Worm (Caenorhabditis elegans) whole organism, L4/young adult: ENCODE results near the gene nkb-2.

Experiments used
- W03F9.2 ChIP-seq: fragments of 150-350 bp; optimal IDR thresholded peaks from 2 replicates; lab custom pipeline; 2014; ENCODE audit warnings: missing biosample characterization, missing genetic modification characterization
- dao-5 ChIP-seq: sonication (generic microtip); optimal IDR thresholded peaks from 2 replicates; lab custom pipeline; 2016; ENCODE audit warnings: missing genotype, missing genetic modification characterization, moderate library complexity, missing compliant biosample characterization
- him-1 ChIP-seq: sonication (generic microtip); optimal IDR thresholded peaks from 2 replicates; lab custom pipeline; 2016; ENCODE audit warnings: missing genotype, missing genetic modification reagents, missing genetic modification characterization, missing compliant biosample characterization

nkb-2 gene

ce11 chrIV:10574471-10574870 lies 16.3 kb upstream of the nkb-2 start:
- TF ChIP-seq him-1 (tag; lab: Kevin White, UChicago): no peak
- no peak for TF ChIP-seq W03F9.2 (tag; lab: Kevin White, UChicago)
- no peak for TF ChIP-seq dao-5 (tag; lab: Kevin White, UChicago)

- TF ChIP-seq W03F9.2 (tag; lab: Kevin White, UChicago): no peak
- TF ChIP-seq dao-5 (tag; lab: Kevin White, UChicago): no peak
- no peak for TF ChIP-seq him-1 (tag; lab: Kevin White, UChicago)
Measured at ce11 chrIV:10576050-10576449, 14.7 kb upstream of the nkb-2 start, which contains the start of gene efn-2. Gene efn-2 (plus strand): TSS chrIV:10576350.

ce11 chrIV:10576624-10577023 lies 14.1 kb upstream of the nkb-2 start:
- TF ChIP-seq W03F9.2 (tag; lab: Kevin White, UChicago): no peak
- TF ChIP-seq him-1 (tag; lab: Kevin White, UChicago): no peak

- TF ChIP-seq dao-5 (tag; lab: Kevin White, UChicago): no peak
Measured at ce11 chrIV:10577600-10577999, 13.1 kb upstream of the nkb-2 start.

- TF ChIP-seq W03F9.2 (tag; lab: Kevin White, UChicago) (no peak), him-1 (tag; lab: Kevin White, UChicago) (no peak), dao-5 (tag; lab: Kevin White, UChicago) (no peak)
Measured at ce11 chrIV:10578367-10578766, 12.4 kb upstream of the nkb-2 start, which contains the start of gene lgc-43. Gene lgc-43 (plus strand): TSS chrIV:10578667.

- no peak for TF ChIP-seq him-1 (tag; lab: Kevin White, UChicago)
- no peak for TF ChIP-seq dao-5 (tag; lab: Kevin White, UChicago)
Measured at ce11 chrIV:10584237-10584636, 6.5 kb upstream of the nkb-2 start, which contains the start of gene oac-8. Gene oac-8 (plus strand): TSS chrIV:10584537.

- TF ChIP-seq W03F9.2 (tag; lab: Kevin White, UChicago) (no peak), him-1 (tag; lab: Kevin White, UChicago) (no peak), dao-5 (tag; lab: Kevin White, UChicago) (no peak)
Measured at ce11 chrIV:10589072-10589471, 1.7 kb upstream of the nkb-2 start, which contains the start of gene C43F9.4. Gene C43F9.4 (minus strand): TSS chrIV:10589172.

ce11 chrIV:10593570-10593969 lies 2.8 kb downstream of the nkb-2 start, which contains the start of gene C43F9.7:
Gene C43F9.7 (minus strand): TSS chrIV:10593670.
- no peak for TF ChIP-seq W03F9.2 (tag; lab: Kevin White, UChicago)
- TF ChIP-seq him-1 (tag; lab: Kevin White, UChicago): no peak
- TF ChIP-seq dao-5 (tag; lab: Kevin White, UChicago): no peak

- no peak for TF ChIP-seq W03F9.2 (tag; lab: Kevin White, UChicago)
Measured at ce11 chrIV:10596505-10596904, 5.8 kb downstream of the nkb-2 start, which contains the start of gene C43F9.11. Gene C43F9.11 (plus strand): TSS chrIV:10596805.

ce11 chrIV:10599983-10600382 lies 9.3 kb downstream of the nkb-2 start, which contains the start of gene R09H10.1:
Gene R09H10.1 (plus strand): TSS chrIV:10600283.
- no peak for TF ChIP-seq W03F9.2 (tag; lab: Kevin White, UChicago)
- no peak for TF ChIP-seq him-1 (tag; lab: Kevin White, UChicago)
- TF ChIP-seq dao-5 (tag; lab: Kevin White, UChicago): no peak

ce11 chrIV:10602644-10603043 lies 11.9 kb downstream of the nkb-2 start, which contains the start of gene R09H10.2:
Gene R09H10.2 (plus strand): TSS chrIV:10602944.
- TF ChIP-seq W03F9.2 (tag; lab: Kevin White, UChicago) (no peak), dao-5 (tag; lab: Kevin White, UChicago) (no peak), him-1 (tag; lab: Kevin White, UChicago) (no peak)

ce11 chrIV:10606575-10607080 lies 15.9 kb downstream of the nkb-2 start, which contains the start of gene R09H10.3:
Gene R09H10.3 (plus strand): TSS chrIV:10607030.
- TF ChIP-seq him-1 (tag; lab: Kevin White, UChicago): no peak
- no peak for TF ChIP-seq W03F9.2 (tag; lab: Kevin White, UChicago)
- no peak for TF ChIP-seq dao-5 (tag; lab: Kevin White, UChicago)

- TF ChIP-seq W03F9.2 (tag; lab: Kevin White, UChicago) (no peak), him-1 (tag; lab: Kevin White, UChicago) (no peak), dao-5 (tag; lab: Kevin White, UChicago) (no peak)
Measured at ce11 chrIV:10608275-10608674, 17.6 kb downstream of the nkb-2 start, which contains the start of gene R09H10.6. Gene R09H10.6 (plus strand): TSS chrIV:10608575.

- TF ChIP-seq W03F9.2 (tag; lab: Kevin White, UChicago) (no peak), him-1 (tag; lab: Kevin White, UChicago) (no peak), dao-5 (tag; lab: Kevin White, UChicago) (no peak)
Measured at ce11 chrIV:10609920-10610319, 19.2 kb downstream of the nkb-2 start.
